Worm (Caenorhabditis elegans) whole organism, young adult: Measurements from ENCODE around the gene B0244.6.

Experiments
- B0336.3 ChIP-seq: fragments of 200-800 bp; sonication (Bioruptor generic); IDR thresholded peaks from 2 replicates; pipeline ENCODE4 v1.3.6; 2022; ENCODE audit warnings: missing genetic modification characterization, missing compliant biosample characterization
- C17E4.6 ChIP-seq: fragments of 200-800 bp; sonication (Bioruptor generic); IDR thresholded peaks from 2 replicates; pipeline ENCODE4 v1.3.6; 2022; ENCODE audit warnings: missing genetic modification reagents, missing genetic modification characterization, missing compliant biosample characterization
- F22D6.2 ChIP-seq: sonication (generic microtip); optimal IDR thresholded peaks from 2 replicates; lab custom pipeline; 2016; ENCODE audit warnings: mild to moderate bottlenecking, missing genetic modification characterization, missing compliant biosample characterization
- F33H1.4 ChIP-seq: fragments of 200-800 bp; sonication (Bioruptor generic); IDR thresholded peaks from 2 replicates; pipeline ENCODE4 v1.3.6; 2022; ENCODE audit warnings: missing genetic modification reagents, missing genetic modification characterization, missing compliant biosample characterization
- F39B2.1 ChIP-seq: fragments of 200-800 bp; sonication (Bioruptor generic); IDR thresholded peaks from 2 replicates; pipeline ENCODE4 v1.3.6; 2022; ENCODE audit warnings: missing genetic modification reagents, missing genetic modification characterization, missing compliant biosample characterization
- F55B11.4 ChIP-seq: sonication (generic microtip); optimal IDR thresholded peaks from 2 replicates; lab custom pipeline; 2016; ENCODE audit warnings: missing compliant biosample characterization, missing genetic modification characterization, borderline replicate concordance; ENCODE audit not compliant: insufficient read depth
- F57A8.1 ChIP-seq: fragments of 200-800 bp; sonication (Bioruptor generic); optimal IDR thresholded peaks from 2 replicates; lab custom pipeline; 2018; ENCODE audit warnings: mild to moderate bottlenecking, missing genetic modification characterization, moderate library complexity, missing compliant biosample characterization
- K11D2.4 ChIP-seq: fragments of 200-800 bp; sonication (Bioruptor generic); IDR thresholded peaks from 2 replicates; pipeline ENCODE4 v1.3.6; 2022; ENCODE audit warnings: missing genetic modification reagents, missing genetic modification characterization, missing compliant biosample characterization
- T07F8.4 ChIP-seq: sonication (generic microtip); optimal IDR thresholded peaks from 2 replicates; lab custom pipeline; 2016; ENCODE audit warnings: mild to moderate bottlenecking, missing genetic modification characterization, moderate library complexity, missing compliant biosample characterization
- Y53G8AR.9 ChIP-seq: fragments of 200-800 bp; sonication (Bioruptor generic); conservative IDR thresholded peaks from 2 replicates; pipeline ENCODE4 v1.3.6; 2022; ENCODE audit warnings: missing genetic modification reagents, missing genetic modification characterization, missing compliant biosample characterization
- Y67H2A.10 ChIP-seq: fragments of 200-800 bp; sonication (Bioruptor generic); conservative IDR thresholded peaks from 2 replicates; pipeline ENCODE4 v1.3.6; 2022; ENCODE audit warnings: missing genetic modification reagents, missing genetic modification characterization, missing compliant biosample characterization
- aptf-2 ChIP-seq: fragments of 200-800 bp; sonication (Bioruptor generic); conservative IDR thresholded peaks from 2 replicates; pipeline ENCODE4 v1.3.6; 2022; ENCODE audit warnings: missing genetic modification reagents, missing genetic modification characterization, missing compliant biosample characterization
- bed-1 ChIP-seq: fragments of 200-800 bp; sonication (Bioruptor generic); IDR thresholded peaks from 2 replicates; pipeline ENCODE4 v1.3.6; 2022; ENCODE audit warnings: missing genetic modification reagents, missing genetic modification characterization, missing compliant biosample characterization
- bed-2 ChIP-seq: fragments of 200-800 bp; sonication (Bioruptor generic); IDR thresholded peaks from 2 replicates; pipeline ENCODE4 v1.3.6; 2022; ENCODE audit warnings: missing genetic modification reagents, missing genetic modification characterization, missing compliant biosample characterization
- cebp-2 ChIP-seq: fragments of 200-800 bp; sonication (Bioruptor generic); IDR thresholded peaks from 2 replicates; pipeline ENCODE4 v1.3.6; 2022; ENCODE audit warnings: missing genetic modification characterization, missing compliant biosample characterization
- ceh-40 ChIP-seq: fragments of 200-800 bp; sonication (Bioruptor generic); IDR thresholded peaks from 2 replicates; pipeline ENCODE4 v1.3.6; 2022; ENCODE audit warnings: missing genetic modification characterization, missing compliant biosample characterization
- chd-7 ChIP-seq: sonication (generic microtip); optimal IDR thresholded peaks from 2 replicates; lab custom pipeline; 2016; ENCODE audit warnings: mild to moderate bottlenecking, missing genetic modification characterization, moderate library complexity, missing compliant biosample characterization
- dpff-1 ChIP-seq: sonication (generic microtip); optimal IDR thresholded peaks from 2 replicates; lab custom pipeline; 2017; ENCODE audit warnings: mild to moderate bottlenecking, missing genetic modification characterization, missing compliant biosample characterization
- efl-1 ChIP-seq: fragments of 150-350 bp; optimal IDR thresholded peaks from 2 replicates; lab custom pipeline; 2014; ENCODE audit warnings: missing biosample characterization, missing genetic modification reagents, missing genetic modification characterization
- egl-18 ChIP-seq: fragments of 200-800 bp; sonication (Bioruptor generic); IDR thresholded peaks from 2 replicates; pipeline ENCODE4 v1.3.6; 2022; ENCODE audit warnings: missing genetic modification reagents, missing genetic modification characterization, missing compliant biosample characterization
- egl-44 ChIP-seq: fragments of 200-800 bp; sonication (Bioruptor generic); IDR thresholded peaks from 2 replicates; pipeline ENCODE4 v1.3.6; 2022; ENCODE audit warnings: missing genetic modification reagents, missing genetic modification characterization, missing compliant biosample characterization
- egrh-3 ChIP-seq: fragments of 200-800 bp; sonication (Bioruptor generic); IDR thresholded peaks from 2 replicates; pipeline ENCODE4 v1.3.6; 2022; ENCODE audit warnings: missing genetic modification reagents, missing genetic modification characterization, missing compliant biosample characterization
- hlh-12 ChIP-seq: sonication (generic microtip); optimal IDR thresholded peaks from 2 replicates; lab custom pipeline; 2016; ENCODE audit warnings: missing genetic modification characterization, missing compliant biosample characterization
- hlh-26 ChIP-seq: fragments of 200-800 bp; sonication (Bioruptor generic); conservative IDR thresholded peaks from 2 replicates; pipeline ENCODE4 v1.3.6; 2022; ENCODE audit warnings: missing genetic modification reagents, missing genetic modification characterization, missing compliant biosample characterization
- hmg-20 ChIP-seq: fragments of 200-800 bp; sonication (Bioruptor generic); IDR thresholded peaks from 2 replicates; pipeline ENCODE4 v1.3.6; 2022; ENCODE audit warnings: missing genetic modification reagents, missing genetic modification characterization, missing compliant biosample characterization
- hsf-1 ChIP-seq: fragments of 200-800 bp; sonication (Bioruptor generic); IDR thresholded peaks from 2 replicates; pipeline ENCODE4 v1.3.6; 2022; ENCODE audit warnings: missing genetic modification reagents, missing genetic modification characterization, missing compliant biosample characterization
- let-526 ChIP-seq: fragments of 200-800 bp; sonication (Bioruptor generic); IDR thresholded peaks from 2 replicates; pipeline ENCODE4 v1.3.6; 2022; ENCODE audit warnings: missing genetic modification reagents, missing genetic modification characterization, missing compliant biosample characterization
- lir-1 ChIP-seq: fragments of 200-800 bp; sonication (Bioruptor generic); conservative IDR thresholded peaks from 2 replicates; pipeline ENCODE4 v1.3.6; 2022; ENCODE audit warnings: missing genetic modification reagents, missing genetic modification characterization, missing compliant biosample characterization
- madf-10 ChIP-seq: sonication (generic microtip); optimal IDR thresholded peaks from 2 replicates; lab custom pipeline; 2016; ENCODE audit warnings: mild to moderate bottlenecking, missing genetic modification characterization, missing compliant biosample characterization
- madf-3 ChIP-seq: fragments of 200-800 bp; sonication (Bioruptor generic); IDR thresholded peaks from 2 replicates; pipeline ENCODE4 v1.3.6; 2022; ENCODE audit warnings: missing genetic modification reagents, missing genetic modification characterization, missing compliant biosample characterization
- madf-6 ChIP-seq: fragments of 200-800 bp; sonication (Bioruptor generic); IDR thresholded peaks from 2 replicates; pipeline ENCODE4 v1.3.6; 2022; ENCODE audit warnings: missing genetic modification reagents, missing genetic modification characterization, missing compliant biosample characterization
- mcd-1 ChIP-seq: fragments of 200-800 bp; sonication (Bioruptor generic); IDR thresholded peaks from 2 replicates; pipeline ENCODE4 v1.3.6; 2022; ENCODE audit warnings: missing genetic modification reagents, missing genetic modification characterization, missing compliant biosample characterization
- mxl-1 ChIP-seq: sonication (generic microtip); optimal IDR thresholded peaks from 2 replicates; lab custom pipeline; 2016; ENCODE audit warnings: missing genetic modification characterization, missing compliant biosample characterization
- nfya-1 ChIP-seq: sonication (generic microtip); optimal IDR thresholded peaks from 2 replicates; lab custom pipeline; 2017; ENCODE audit warnings: antibody characterized with exemption, missing compliant biosample characterization, missing genetic modification characterization, borderline replicate concordance; ENCODE audit not compliant: insufficient read depth
- nhr-27 ChIP-seq: fragments of 200-800 bp; sonication (Bioruptor generic); optimal IDR thresholded peaks from 2 replicates; lab custom pipeline; 2018; ENCODE audit warnings: mild to moderate bottlenecking, missing genetic modification characterization, moderate library complexity, missing compliant biosample characterization
- pha-4 ChIP-seq: fragments of 150-350 bp; sonication (generic microtip); optimal IDR thresholded peaks from 2 replicates; lab custom pipeline; 2014; ENCODE audit warnings: missing biosample characterization, missing genetic modification reagents, missing genetic modification characterization
- rcor-1 ChIP-seq: fragments of 200-800 bp; sonication (Bioruptor generic); IDR thresholded peaks from 2 replicates; pipeline ENCODE4 v1.3.6; 2022; ENCODE audit warnings: missing genetic modification reagents, missing genetic modification characterization, missing compliant biosample characterization
- repo-1 ChIP-seq: sonication (generic microtip); optimal IDR thresholded peaks from 2 replicates; lab custom pipeline; 2017; ENCODE audit warnings: mild to moderate bottlenecking, missing genetic modification characterization, missing compliant biosample characterization
- rpc-1 ChIP-seq, 2 experiments: fragments of 150-350 bp in 1 of 2; sonication (generic microtip) in 1 of 2; optimal IDR thresholded peaks; 2 replicates each; lab custom pipeline; 2014 to 2018; ENCODE audit warnings: missing biosample characterization in 1 of 2, missing genetic modification characterization in 1 of 2, missing genetic modification reagents in 1 of 2, missing genotype in 1 of 2
- sea-2 ChIP-seq: fragments of 200-800 bp; sonication (Bioruptor generic); IDR thresholded peaks from 2 replicates; pipeline ENCODE4 v1.3.6; 2022; ENCODE audit warnings: missing genetic modification characterization, missing compliant biosample characterization
- sptf-2 ChIP-seq: fragments of 200-800 bp; sonication (Bioruptor generic); optimal IDR thresholded peaks from 2 replicates; lab custom pipeline; 2018; ENCODE audit warnings: mild to moderate bottlenecking, missing genetic modification characterization, missing compliant biosample characterization
- tbx-9 ChIP-seq: sonication (generic microtip); optimal IDR thresholded peaks from 2 replicates; lab custom pipeline; 2016; ENCODE audit warnings: borderline replicate concordance, missing genetic modification characterization, inconsistent platforms, missing compliant biosample characterization
- unc-130 ChIP-seq: sonication (generic microtip); optimal IDR thresholded peaks from 2 replicates; lab custom pipeline; 2016; ENCODE audit warnings: missing genetic modification reagents, missing genetic modification characterization, missing compliant biosample characterization
- unc-62 ChIP-seq: fragments of 150-350 bp; optimal IDR thresholded peaks from 2 replicates; lab custom pipeline; 2014; ENCODE audit warnings: missing biosample characterization, missing genetic modification reagents, missing genetic modification characterization
- xnd-1 ChIP-seq: sonication (generic microtip); optimal IDR thresholded peaks from 2 replicates; lab custom pipeline; 2016; ENCODE audit warnings: missing genotype, missing genetic modification reagents, missing genetic modification characterization, missing compliant biosample characterization
- ztf-28 ChIP-seq: fragments of 200-800 bp; sonication (Bioruptor generic); IDR thresholded peaks from 2 replicates; pipeline ENCODE4 v1.3.6; 2022; ENCODE audit warnings: missing genetic modification reagents, missing genetic modification characterization, missing compliant biosample characterization
- ztf-3 ChIP-seq: fragments of 200-800 bp; sonication (Bioruptor generic); optimal IDR thresholded peaks from 2 replicates; lab custom pipeline; 2018; ENCODE audit warnings: mild to moderate bottlenecking, missing genetic modification characterization, missing compliant biosample characterization
- ztf-6 ChIP-seq: fragments of 200-800 bp; sonication (Bioruptor generic); IDR thresholded peaks from 2 replicates; pipeline ENCODE4 v1.3.6; 2022; ENCODE audit warnings: missing genetic modification reagents, missing genetic modification characterization, missing compliant biosample characterization

The B0244.6 gene

DNA sequence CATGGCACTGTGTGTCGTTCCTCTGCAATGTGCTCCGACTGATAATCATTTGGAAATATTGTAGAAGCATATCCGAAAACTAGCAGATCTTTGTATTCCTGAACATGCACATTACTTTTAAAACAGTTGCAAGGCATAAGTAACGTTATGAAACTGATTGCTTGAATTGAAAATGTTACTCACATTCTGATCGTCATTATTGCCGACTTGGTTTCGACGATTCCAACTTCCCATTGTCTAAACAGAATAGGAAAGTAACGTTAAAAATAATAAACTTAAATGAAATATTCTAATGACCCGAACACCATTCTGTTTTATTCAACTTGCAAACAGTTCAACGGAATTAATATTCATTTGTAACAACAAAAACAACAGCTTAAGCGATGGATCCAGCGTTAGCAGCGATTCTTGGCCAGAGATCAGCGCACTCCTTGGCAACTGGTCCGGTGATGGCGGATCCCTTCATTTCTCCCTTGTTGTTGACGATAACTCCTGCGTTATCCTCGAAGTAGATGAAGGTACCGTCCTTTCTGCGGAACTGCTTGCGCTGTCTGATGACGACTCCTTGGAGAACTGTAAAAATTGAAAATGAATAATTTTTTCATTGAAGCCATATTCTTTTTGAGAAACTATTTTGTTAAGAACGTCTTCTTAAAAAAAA lies 32.5 kb upstream of the B0244.6 start, which contains the start of gene swp-1 (continued):
- TF ChIP-seq ztf-6, result no peak
- TF ChIP-seq bed-2 (GFP tag; lab: Robert Waterston, UW), result no peak
- peak; percentile 97 for TF ChIP-seq B0336.3 (GFP tag; lab: Robert Waterston, UW)
- no peak for TF ChIP-seq madf-10
- TF ChIP-seq unc-130 (GFP tag; lab: Kevin White, UChicago), result peak; percentile 45
- no peak for TF ChIP-seq F55B11.4 (tag; lab: Kevin White, UChicago)
- TF ChIP-seq ceh-40 (GFP tag; lab: Robert Waterston, UW), result no peak
- TF ChIP-seq lir-1, result no peak
- no peak for TF ChIP-seq dpff-1
- TF ChIP-seq sea-2 (GFP tag; lab: Robert Waterston, UW), result no peak
- no peak for TF ChIP-seq repo-1 (tag; lab: Kevin White, UChicago)
- no peak for TF ChIP-seq cebp-2 (GFP tag; lab: Robert Waterston, UW)
- TF ChIP-seq bed-1 (GFP tag; lab: Robert Waterston, UW), result no peak
- TF ChIP-seq K11D2.4 (GFP tag; lab: Robert Waterston, UW), result no peak
- no peak for TF ChIP-seq pha-4 (tag; lab: Kevin White, UChicago)
- 0 out of 2 replicates have a peak, but pooled peaks have one; percentile 45 for TF ChIP-seq C17E4.6 (GFP tag; lab: Robert Waterston, UW)
- peak; percentile 78 for TF ChIP-seq madf-6 (GFP tag; lab: Robert Waterston, UW)
- TF ChIP-seq hlh-26 (GFP tag; lab: Robert Waterston, UW), result no peak
- TF ChIP-seq hlh-12 (tag; lab: Kevin White, UChicago), result no peak
- no peak for TF ChIP-seq sptf-2 (GFP tag; lab: Kevin White, UChicago)
- peak; percentile 46 for TF ChIP-seq F33H1.4
- TF ChIP-seq rcor-1 (GFP tag; lab: Robert Waterston, UW), result no peak
- no peak for TF ChIP-seq T07F8.4 (tag; lab: Kevin White, UChicago)
- TF ChIP-seq F22D6.2, result no peak
- TF ChIP-seq Y53G8AR.9, result peak; percentile 68; the same call in 1 of the 2 replicates
- no peak for TF ChIP-seq Y67H2A.10
- TF ChIP-seq ztf-28, result no peak
- TF ChIP-seq egrh-3 (GFP tag; lab: Robert Waterston, UW), result no peak
- TF ChIP-seq nfya-1 (tag; lab: Kevin White, UChicago), result no peak
- TF ChIP-seq F57A8.1 (GFP tag; lab: Kevin White, UChicago), result no peak
- TF ChIP-seq xnd-1 (tag; lab: Kevin White, UChicago), result peak; percentile 34

DNA sequence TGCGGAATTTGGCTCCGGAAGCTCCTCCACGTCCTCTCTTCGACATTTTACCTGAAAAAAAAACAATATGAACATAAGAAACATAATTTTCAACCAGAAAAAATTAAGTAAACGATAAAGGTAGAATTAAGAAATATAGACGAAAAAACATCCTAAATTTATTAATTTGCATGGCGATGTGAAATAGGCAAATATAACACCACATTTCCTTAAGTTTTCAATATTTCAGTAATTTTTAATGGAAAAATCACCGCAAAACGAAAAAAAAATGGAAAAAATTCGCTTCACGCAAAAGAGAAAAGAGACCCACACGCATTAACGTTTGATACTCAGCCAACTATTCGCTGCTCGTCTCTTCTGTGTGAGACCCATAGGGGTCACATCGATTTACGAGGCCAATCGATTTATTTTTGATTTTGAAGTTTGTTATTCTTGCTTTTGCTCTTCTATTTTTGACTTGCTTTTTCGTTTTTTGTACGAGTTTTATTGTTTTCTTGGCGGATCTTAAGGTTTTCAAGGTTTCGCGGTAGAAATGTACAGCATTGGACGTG lies 31.7 kb upstream of the B0244.6 start, which contains the start of gene rpl-23:
rpl-23 (minus strand) TSS at position 51 of the 551 bp plus-strand sequence.
- TF ChIP-seq dpff-1 (no peak), hsf-1 (GFP tag; lab: Robert Waterston, UW) (no peak), rpc-1 (optimal IDR thresholded peaks at IDR 0.05; lab: Kevin White, UChicago) (no peak), rpc-1 (tag; optimal IDR thresholded peaks at IDR 0.05; lab: Kevin White, UChicago) (no peak), mcd-1 (GFP tag; lab: Robert Waterston, UW) (peak; percentile 73), hmg-20 (no peak), F39B2.1 (GFP tag; lab: Robert Waterston, UW) (no peak), aptf-2 (GFP tag; lab: Robert Waterston, UW) (0 out of 2 replicates have a peak, but pooled peaks have one; percentile 48), ztf-28 (no peak), ztf-3 (GFP tag; lab: Kevin White, UChicago) (no peak), madf-3 (GFP tag; lab: Robert Waterston, UW) (peak; percentile 86), tbx-9 (tag; lab: Kevin White, UChicago) (no peak), let-526 (no peak), efl-1 (GFP tag; lab: Kevin White, UChicago) (peak; percentile 65), nhr-27 (tag; lab: Kevin White, UChicago) (no peak), hlh-26 (GFP tag; lab: Robert Waterston, UW) (no peak), C17E4.6 (GFP tag; lab: Robert Waterston, UW) (no peak), madf-10 (peak; percentile 55), chd-7 (no peak), egl-18 (GFP tag; lab: Robert Waterston, UW) (no peak), mxl-1 (tag; lab: Kevin White, UChicago) (no peak), egl-44 (GFP tag; lab: Robert Waterston, UW) (no peak), unc-62 (GFP tag; lab: Kevin White, UChicago) (no peak)
